Fruit fly (Drosophila melanogaster) whole organism, prepupa: ENCODE measurements around the gene CG31068.

ENCODE experiments used
- Blimp-1 ChIP-seq: fragments of 200-800 bp; sonication (Bioruptor generic); optimal IDR thresholded peaks from 3 replicates; lab custom pipeline; 2017; ENCODE audit warnings: missing biosample characterization, missing genetic modification characterization, mild to moderate bottlenecking, moderate library complexity, missing genetic modification reagents
- CG10631 ChIP-seq: fragments of 200-800 bp; sonication (Bioruptor generic); optimal IDR thresholded peaks from 2 replicates; lab custom pipeline; 2016; ENCODE audit warnings: missing biosample characterization, missing genetic modification characterization
- CG11294 ChIP-seq: fragments of 200-800 bp; sonication (Bioruptor generic); IDR thresholded peaks from 2 replicates; pipeline ENCODE4 v1.3.6; 2022; ENCODE audit warnings: missing biosample characterization, missing genetic modification characterization
- CG11762 ChIP-seq: fragments of 200-800 bp; sonication (Bioruptor generic); optimal IDR thresholded peaks from 3 replicates; lab custom pipeline; 2016; ENCODE audit warnings: missing biosample characterization, missing genetic modification characterization; ENCODE audit not compliant: insufficient read depth
- CG15336 ChIP-seq: fragments of 200-800 bp; sonication (Bioruptor generic); IDR thresholded peaks from 2 replicates; pipeline ENCODE4 v1.3.6; 2022; ENCODE audit warnings: missing biosample characterization, missing genetic modification characterization
- CG1621 ChIP-seq: fragments of 200-800 bp; sonication (Bioruptor generic); optimal IDR thresholded peaks from 3 replicates; lab custom pipeline; 2018; ENCODE audit warnings: missing biosample characterization, mild to moderate bottlenecking, missing genetic modification characterization
- CG16779 ChIP-seq: fragments of 200-800 bp; sonication (Bioruptor generic); optimal IDR thresholded peaks from 3 replicates; lab custom pipeline; 2017; ENCODE audit warnings: missing biosample characterization, mild to moderate bottlenecking, missing genetic modification characterization
- CG3032 ChIP-seq: fragments of 200-800 bp; optimal IDR thresholded peaks from 2 replicates; lab custom pipeline; 2019; ENCODE audit warnings: missing biosample characterization, mild to moderate bottlenecking, missing genetic modification characterization, moderate library complexity
- CG31627 ChIP-seq: fragments of 200-800 bp; sonication (Bioruptor generic); optimal IDR thresholded peaks from 3 replicates; lab custom pipeline; 2016; ENCODE audit warnings: missing biosample characterization, missing genetic modification characterization
- CG32006 ChIP-seq: fragments of 200-800 bp; sonication (Bioruptor generic); optimal IDR thresholded peaks from 3 replicates; lab custom pipeline; 2017; ENCODE audit warnings: missing biosample characterization, mild to moderate bottlenecking, missing genetic modification characterization
- CG34406 ChIP-seq: fragments of 200-800 bp; sonication (Bioruptor generic); optimal IDR thresholded peaks from 3 replicates; lab custom pipeline; 2016; ENCODE audit warnings: missing biosample characterization, missing genetic modification characterization
- CG4318 ChIP-seq: fragments of 200-800 bp; sonication (Bioruptor generic); optimal IDR thresholded peaks from 3 replicates; lab custom pipeline; 2017; ENCODE audit warnings: missing biosample characterization, mild to moderate bottlenecking, missing genetic modification characterization
- CG6792 ChIP-seq: fragments of 200-800 bp; sonication (Bioruptor generic); optimal IDR thresholded peaks from 3 replicates; lab custom pipeline; 2016; ENCODE audit warnings: missing biosample characterization, missing genetic modification characterization
- CG6808 ChIP-seq: fragments of 200-800 bp; sonication (Bioruptor generic); optimal IDR thresholded peaks from 3 replicates; lab custom pipeline; 2017; ENCODE audit warnings: missing biosample characterization, missing genetic modification characterization, mild to moderate bottlenecking, moderate library complexity, missing genetic modification reagents
- CG6854 ChIP-seq: fragments of 200-800 bp; sonication (Bioruptor generic); optimal IDR thresholded peaks from 2 replicates; lab custom pipeline; 2017; ENCODE audit warnings: missing biosample characterization, mild to moderate bottlenecking, missing genetic modification characterization
- CG7368 ChIP-seq: fragments of 200-800 bp; sonication (Bioruptor generic); optimal IDR thresholded peaks from 3 replicates; lab custom pipeline; 2016; ENCODE audit warnings: missing biosample characterization, missing genetic modification characterization
- CG8119 ChIP-seq: fragments of 200-800 bp; sonication (Bioruptor generic); IDR thresholded peaks from 3 replicates; pipeline ENCODE4 v1.3.6; 2022; ENCODE audit warnings: missing biosample characterization, missing genetic modification characterization
- CG8632 ChIP-seq: fragments of 200-800 bp; sonication (Bioruptor generic); optimal IDR thresholded peaks from 3 replicates; lab custom pipeline; 2016; ENCODE audit warnings: missing biosample characterization, missing genetic modification characterization
- CG9139 ChIP-seq: fragments of 200-800 bp; sonication (Bioruptor generic); optimal IDR thresholded peaks from 3 replicates; lab custom pipeline; 2017; ENCODE audit warnings: missing biosample characterization, mild to moderate bottlenecking, missing genetic modification characterization
- Eip75B ChIP-seq: fragments of 200-800 bp; sonication (Bioruptor generic); optimal IDR thresholded peaks from 3 replicates; lab custom pipeline; 2016; ENCODE audit warnings: missing biosample characterization, missing genetic modification characterization
- Eip78C ChIP-seq: fragments of 200-800 bp; sonication (Bioruptor generic); peaks from one replicate; lab custom pipeline; 2016; ENCODE audit warnings: missing biosample characterization, missing genetic modification characterization
- Ets21C ChIP-seq: fragments of 200-800 bp; sonication (Bioruptor generic); optimal IDR thresholded peaks from 3 replicates; lab custom pipeline; 2016; ENCODE audit warnings: missing biosample characterization, missing genetic modification characterization
- Hr38 ChIP-seq: sonication (Bioruptor generic); optimal IDR thresholded peaks from 2 replicates; lab custom pipeline; 2016; ENCODE audit warnings: missing biosample characterization, missing genetic modification characterization
- Hr39 ChIP-seq: fragments of 200-800 bp; sonication (Bioruptor generic); optimal IDR thresholded peaks from 2 replicates; lab custom pipeline; 2016; ENCODE audit warnings: missing biosample characterization, missing genetic modification characterization
- Hr4 ChIP-seq: fragments of 200-800 bp; sonication (Bioruptor generic); optimal IDR thresholded peaks from 3 replicates; lab custom pipeline; 2016; ENCODE audit warnings: missing biosample characterization, missing genetic modification characterization
- Lpt ChIP-seq: fragments of 200-800 bp; sonication (Bioruptor generic); optimal IDR thresholded peaks from 3 replicates; lab custom pipeline; 2016; ENCODE audit warnings: missing biosample characterization, missing genetic modification characterization
- Met ChIP-seq: fragments of 200-800 bp; sonication (Bioruptor generic); optimal IDR thresholded peaks from 3 replicates; lab custom pipeline; 2016; ENCODE audit warnings: missing biosample characterization, missing genetic modification characterization
- OdsH ChIP-seq: fragments of 200-800 bp; sonication (Bioruptor generic); optimal IDR thresholded peaks from 3 replicates; lab custom pipeline; 2016; ENCODE audit warnings: missing biosample characterization, missing genetic modification characterization
- Sox15 ChIP-seq: fragments of 200-800 bp; sonication (Bioruptor generic); optimal IDR thresholded peaks from 3 replicates; lab custom pipeline; 2016; ENCODE audit warnings: missing biosample characterization, missing genetic modification characterization
- achi ChIP-seq: fragments of 200-800 bp; sonication (Bioruptor generic); optimal IDR thresholded peaks from 3 replicates; lab custom pipeline; 2016; ENCODE audit warnings: missing biosample characterization, missing genetic modification characterization
- dsx ChIP-seq: fragments of 200-800 bp; optimal IDR thresholded peaks from 3 replicates; lab custom pipeline; 2019; ENCODE audit warnings: missing biosample characterization, mild to moderate bottlenecking, missing genetic modification characterization, moderate library complexity; ENCODE audit not compliant: poor library complexity, severe bottlenecking
- eg ChIP-seq: fragments of 200-800 bp; sonication (Bioruptor generic); IDR thresholded peaks from 3 replicates; pipeline ENCODE4 v1.3.6; 2022; ENCODE audit warnings: missing biosample characterization, missing genetic modification characterization
- fd59A ChIP-seq: fragments of 200-800 bp; sonication (Bioruptor generic); optimal IDR thresholded peaks from 2 replicates; lab custom pipeline; 2017; ENCODE audit warnings: missing biosample characterization, mild to moderate bottlenecking, missing genetic modification characterization, missing genetic modification reagents
- fd85E ChIP-seq: fragments of 200-800 bp; sonication (Bioruptor generic); optimal IDR thresholded peaks from 3 replicates; lab custom pipeline; 2016; ENCODE audit warnings: missing biosample characterization, missing genetic modification characterization
- lz ChIP-seq: fragments of 200-800 bp; sonication (Bioruptor generic); optimal IDR thresholded peaks from 3 replicates; lab custom pipeline; 2016; ENCODE audit warnings: missing biosample characterization, missing genetic modification characterization
- salr ChIP-seq, 2 experiments: fragments of 200-800 bp; sonication (Bioruptor generic); optimal IDR thresholded peaks; 3 replicates each; lab custom pipeline; 2016 to 2018; ENCODE audit warnings: missing biosample characterization in 2 of 2, missing genetic modification characterization in 2 of 2, mild to moderate bottlenecking in 1 of 2
- ss ChIP-seq, 2 experiments: fragments of 200-800 bp; sonication (Bioruptor generic); optimal IDR thresholded peaks; 2 replicates in 1 of 2; 3 replicates in 1 of 2; lab custom pipeline; 2017 to 2018; ENCODE audit warnings: mild to moderate bottlenecking in 2 of 2, missing biosample characterization in 2 of 2, missing genetic modification characterization in 2 of 2, moderate library complexity in 1 of 2
- svp ChIP-seq: fragments of 200-800 bp; sonication (Bioruptor generic); peaks from one replicate; lab custom pipeline; 2016; ENCODE audit warnings: missing biosample characterization, missing genetic modification characterization

CG31068 gene

dm6 chr3R:27193079-27193478, 40.4 kb upstream of the CG31068 start (continued):
- TF ChIP-seq Hr4 (GFP tag; lab: Kevin White, UChicago) (peak; percentile 58), achi (GFP tag; lab: Kevin White, UChicago) (peak; percentile 12), fd59A (GFP tag; lab: Kevin White, UChicago) (no peak), Met (GFP tag; lab: Kevin White, UChicago) (no peak), CG3032 (tag; lab: Kevin White, UChicago) (peak; percentile 10), CG11762 (GFP tag; lab: Kevin White, UChicago) (no peak), OdsH (peak; percentile 20), CG9139 (GFP tag; lab: Kevin White, UChicago) (no peak), CG7368 (GFP tag; lab: Kevin White, UChicago) (no peak), CG32006 (GFP tag; lab: Kevin White, UChicago) (peak; percentile 66), Sox15 (GFP tag; lab: Kevin White, UChicago) (no peak), CG34406 (GFP tag; lab: Kevin White, UChicago) (no peak), CG16779 (tag; lab: Kevin White, UChicago) (no peak), Blimp-1 (GFP tag; lab: Kevin White, UChicago) (no peak), dsx (GFP tag; lab: Kevin White, UChicago) (no peak), CG10631 (GFP tag; lab: Kevin White, UChicago) (no peak), Ets21C (GFP tag; lab: Kevin White, UChicago) (no peak), CG15336 (peak; percentile 63), CG6792 (GFP tag; lab: Kevin White, UChicago) (no peak), Hr38 (no peak), fd85E (GFP tag; lab: Kevin White, UChicago) (no peak), Eip78C (GFP tag; lab: Kevin White, UChicago) (peak; percentile 80), Hr39 (no peak), CG31627 (GFP tag; lab: Kevin White, UChicago) (no peak), Lpt (GFP tag; lab: Kevin White, UChicago) (no peak)

DNA sequence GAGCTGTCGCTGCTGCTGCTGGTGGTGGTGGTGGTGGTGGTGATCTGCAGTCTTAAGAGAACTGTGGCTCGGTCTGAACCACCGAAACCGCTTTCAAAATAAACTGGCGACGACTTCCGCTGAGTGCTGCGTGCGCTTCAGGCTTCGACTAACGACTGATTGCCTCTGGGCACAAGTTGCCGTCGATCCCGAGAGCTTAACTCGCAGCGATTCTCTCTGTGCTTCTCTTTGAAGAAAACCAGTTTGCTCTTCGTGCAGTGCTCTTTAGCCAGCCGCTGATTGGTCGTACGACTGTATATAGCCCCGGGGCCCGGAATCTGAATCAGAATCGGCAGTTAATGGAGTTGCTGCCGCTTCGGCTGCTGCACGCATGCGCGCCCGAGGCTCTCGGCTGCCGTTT, 39.4 kb upstream of the CG31068 start, which contains the start of gene Ser:
Gene Ser (minus strand): TSS at position 162 of the 400 bp plus-strand sequence.
- TF ChIP-seq CG11762 (GFP tag; lab: Kevin White, UChicago), result no peak
- peak; percentile 47 for TF ChIP-seq CG16779 (tag; lab: Kevin White, UChicago)
- peak; percentile 55 for TF ChIP-seq CG1621 (tag; lab: Kevin White, UChicago)
- peak; percentile 18 for TF ChIP-seq CG7368 (GFP tag; lab: Kevin White, UChicago)
- no peak for TF ChIP-seq Blimp-1 (GFP tag; lab: Kevin White, UChicago)
- peak; percentile 22 to 86 for TF ChIP-seq ss (GFP tag; optimal IDR thresholded peaks at IDR 0.05; lab: Kevin White, UChicago)
- no peak for TF ChIP-seq Hr4 (GFP tag; lab: Kevin White, UChicago)
- TF ChIP-seq lz (GFP tag; lab: Kevin White, UChicago), result no peak
- peak; percentile 63 for TF ChIP-seq svp (GFP tag; lab: Kevin White, UChicago)
- TF ChIP-seq CG9139 (GFP tag; lab: Kevin White, UChicago), result peak; percentile 15
- no peak for TF ChIP-seq Sox15 (GFP tag; lab: Kevin White, UChicago)
- 0 out of 3 replicates have a peak, but pooled peaks have one; percentile 34 for TF ChIP-seq CG8119 (GFP tag; lab: Robert Waterston, UW)
- peak; percentile 50 for TF ChIP-seq Eip78C (GFP tag; lab: Kevin White, UChicago)
- no peak for TF ChIP-seq CG11294 (GFP tag; lab: Robert Waterston, UW)
- peak; percentile 40 for TF ChIP-seq dsx (GFP tag; lab: Kevin White, UChicago)
- no peak for TF ChIP-seq salr (GFP tag; optimal IDR thresholded peaks at IDR 0.05; lab: Kevin White, UChicago)
- peak; percentile 49 for TF ChIP-seq CG6808 (GFP tag; lab: Kevin White, UChicago)
- no peak for TF ChIP-seq Eip75B (GFP tag; lab: Kevin White, UChicago)
- TF ChIP-seq OdsH, result no peak
- peak; percentile 57 for TF ChIP-seq CG6854 (GFP tag; lab: Kevin White, UChicago)
- TF ChIP-seq eg, result peak; percentile 46; the same call in 1 of the 3 replicates

DNA sequence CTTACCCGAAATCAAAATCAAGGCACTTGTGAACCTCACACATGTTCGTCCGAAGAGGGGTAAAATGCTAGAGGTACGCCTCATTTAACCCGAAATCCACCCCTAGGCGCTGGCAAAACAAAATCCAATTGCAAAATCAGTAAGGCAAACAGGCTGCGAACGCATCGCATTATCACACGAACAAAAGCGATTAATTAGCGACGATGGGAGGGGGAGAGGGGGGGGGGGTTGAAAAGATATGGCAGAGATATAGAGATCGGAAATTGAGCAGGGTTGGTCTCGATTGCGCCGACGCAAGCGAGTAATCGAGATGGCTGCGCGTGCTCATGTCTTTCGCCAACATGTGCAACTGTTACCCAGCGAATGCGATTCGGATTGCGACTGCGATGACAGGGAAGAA, 36.6 kb upstream of the CG31068 start:
- TF ChIP-seq fd59A (GFP tag; lab: Kevin White, UChicago) (no peak), Ets21C (GFP tag; lab: Kevin White, UChicago) (no peak), lz (GFP tag; lab: Kevin White, UChicago) (no peak), CG4318 (no peak), CG8632 (GFP tag; lab: Kevin White, UChicago) (no peak)
